Worm (Caenorhabditis elegans) whole organism, mixed stage, embryonic: ENCODE data around the gene dop-3.

Experiments used
- M03D4.4 ChIP-seq: sonication (generic microtip); optimal IDR thresholded peaks from 2 replicates; lab custom pipeline; 2017; ENCODE audit warnings: mild to moderate bottlenecking, missing genetic modification characterization, missing compliant biosample characterization
- bed-3 ChIP-seq: fragments of 200-800 bp; sonication (Bioruptor generic); optimal IDR thresholded peaks from 3 replicates; lab custom pipeline; 2018; ENCODE audit warnings: mild to moderate bottlenecking, missing genetic modification characterization, moderate library complexity, missing compliant biosample characterization
- blmp-1 ChIP-seq: fragments of 150-350 bp; optimal IDR thresholded peaks from 2 replicates; lab custom pipeline; 2014; ENCODE audit warnings: missing biosample characterization, missing genetic modification characterization
- ceh-39 ChIP-seq: fragments of 150-350 bp; optimal IDR thresholded peaks from 2 replicates; lab custom pipeline; 2014; ENCODE audit warnings: missing biosample characterization, missing genetic modification characterization
- ceh-43 ChIP-seq: fragments of 200-800 bp; sonication (Bioruptor generic); optimal IDR thresholded peaks from 2 replicates; lab custom pipeline; 2018; ENCODE audit warnings: mild to moderate bottlenecking, missing genetic modification characterization, moderate library complexity, missing compliant biosample characterization
- ceh-83 ChIP-seq: fragments of 200-800 bp; sonication (Bioruptor generic); optimal IDR thresholded peaks from 2 replicates; lab custom pipeline; 2018; ENCODE audit warnings: mild to moderate bottlenecking, missing genetic modification characterization, missing compliant biosample characterization
- ces-1 ChIP-seq: fragments of 150-350 bp; optimal IDR thresholded peaks from 2 replicates; lab custom pipeline; 2014; ENCODE audit warnings: missing biosample characterization, missing genetic modification reagents, missing genetic modification characterization
- cnd-1 ChIP-seq: fragments of 200-800 bp; sonication (Bioruptor generic); optimal IDR thresholded peaks from 2 replicates; lab custom pipeline; 2018; ENCODE audit warnings: mild to moderate bottlenecking, missing genetic modification characterization, missing compliant biosample characterization
- drap-1 ChIP-seq: fragments of 200-800 bp; sonication (Bioruptor generic); optimal IDR thresholded peaks from 3 replicates; lab custom pipeline; 2018; ENCODE audit warnings: mild to moderate bottlenecking, missing genetic modification characterization, missing compliant biosample characterization
- elt-1 ChIP-seq: sonication (generic microtip); optimal IDR thresholded peaks from 2 replicates; lab custom pipeline; 2017; ENCODE audit warnings: missing genetic modification characterization, mild to moderate bottlenecking, missing compliant biosample characterization, antibody characterized with exemption, moderate library complexity, borderline replicate concordance; ENCODE audit not compliant: insufficient read depth
- elt-3 ChIP-seq: fragments of 150-350 bp; optimal IDR thresholded peaks from 2 replicates; lab custom pipeline; 2014; ENCODE audit warnings: missing biosample characterization, missing genetic modification characterization
- flh-1 ChIP-seq: fragments of 200-800 bp; sonication (Bioruptor generic); optimal IDR thresholded peaks from 2 replicates; lab custom pipeline; 2018; ENCODE audit warnings: mild to moderate bottlenecking, missing genetic modification characterization, moderate library complexity, missing compliant biosample characterization
- ham-2 ChIP-seq: fragments of 200-800 bp; sonication (Bioruptor generic); optimal IDR thresholded peaks from 2 replicates; lab custom pipeline; 2018; ENCODE audit warnings: mild to moderate bottlenecking, missing genetic modification characterization, missing compliant biosample characterization
- hlh-1 ChIP-seq: fragments of 150-350 bp; optimal IDR thresholded peaks from 2 replicates; lab custom pipeline; 2014; ENCODE audit warnings: missing biosample characterization, missing genetic modification reagents, missing genetic modification characterization
- lin-13 ChIP-seq: fragments of 150-350 bp; optimal IDR thresholded peaks from 2 replicates; lab custom pipeline; 2014; ENCODE audit warnings: missing biosample characterization, missing genetic modification characterization
- lin-32 ChIP-seq: fragments of 200-800 bp; sonication (Bioruptor generic); optimal IDR thresholded peaks from 2 replicates; lab custom pipeline; 2018; ENCODE audit warnings: mild to moderate bottlenecking, missing genetic modification characterization, missing compliant biosample characterization
- lsy-2 ChIP-seq: fragments of 150-350 bp; optimal IDR thresholded peaks from 2 replicates; lab custom pipeline; 2014; ENCODE audit warnings: missing biosample characterization, missing genetic modification characterization
- mab-5 ChIP-seq: fragments of 150-350 bp; optimal IDR thresholded peaks from 2 replicates; lab custom pipeline; 2014; ENCODE audit warnings: missing biosample characterization, missing genetic modification characterization
- mep-1 ChIP-seq: fragments of 150-350 bp; optimal IDR thresholded peaks from 2 replicates; lab custom pipeline; 2017; ENCODE audit warnings: missing biosample characterization, missing genetic modification reagents, missing genetic modification characterization, inconsistent platforms
- mls-2 ChIP-seq: sonication (generic microtip); optimal IDR thresholded peaks from 2 replicates; lab custom pipeline; 2016; ENCODE audit warnings: mild to moderate bottlenecking, missing genetic modification characterization, moderate library complexity, missing compliant biosample characterization
- nhr-12 ChIP-seq: fragments of 150-350 bp; optimal IDR thresholded peaks from 2 replicates; lab custom pipeline; 2014; ENCODE audit warnings: missing biosample characterization, missing genetic modification characterization
- nhr-2 ChIP-seq: fragments of 150-350 bp; optimal IDR thresholded peaks from 2 replicates; lab custom pipeline; 2014; ENCODE audit warnings: missing biosample characterization, missing genetic modification characterization
- nhr-237 ChIP-seq: fragments of 150-350 bp; optimal IDR thresholded peaks from 2 replicates; lab custom pipeline; 2014; ENCODE audit warnings: missing biosample characterization, missing genetic modification characterization
- nhr-28 ChIP-seq: fragments of 150-350 bp; optimal IDR thresholded peaks from 2 replicates; lab custom pipeline; 2014; ENCODE audit warnings: missing biosample characterization, missing genetic modification characterization
- nhr-76 ChIP-seq: sonication (generic microtip); optimal IDR thresholded peaks from 2 replicates; lab custom pipeline; 2017; ENCODE audit warnings: missing biosample characterization, missing genetic modification characterization
- pha-4 ChIP-seq: fragments of 150-350 bp; optimal IDR thresholded peaks from 2 replicates; lab custom pipeline; 2018; ENCODE audit warnings: missing biosample characterization, missing genetic modification reagents, missing genetic modification characterization
- sem-2 ChIP-seq: fragments of 200-800 bp; sonication (Bioruptor generic); optimal IDR thresholded peaks from 2 replicates; lab custom pipeline; 2018; ENCODE audit warnings: mild to moderate bottlenecking, missing genetic modification characterization, missing compliant biosample characterization
- snpc-4 ChIP-seq: fragments of 150-350 bp; optimal IDR thresholded peaks from 2 replicates; lab custom pipeline; 2014; ENCODE audit warnings: missing biosample characterization, missing genetic modification characterization
- sptf-1 ChIP-seq: sonication (generic microtip); optimal IDR thresholded peaks from 2 replicates; lab custom pipeline; 2017; ENCODE audit warnings: mild to moderate bottlenecking, missing genetic modification characterization, moderate library complexity, missing compliant biosample characterization
- tbx-8 ChIP-seq: fragments of 200-800 bp; sonication (Bioruptor generic); optimal IDR thresholded peaks from 2 replicates; lab custom pipeline; 2018; ENCODE audit warnings: mild to moderate bottlenecking, missing genetic modification characterization, moderate library complexity, missing compliant biosample characterization
- unc-120 ChIP-seq: sonication (generic microtip); optimal IDR thresholded peaks from 2 replicates; lab custom pipeline; 2017; ENCODE audit warnings: missing genetic modification characterization, missing compliant biosample characterization; ENCODE audit not compliant: poor library complexity, severe bottlenecking
- unc-39 ChIP-seq: fragments of 150-350 bp; optimal IDR thresholded peaks from 2 replicates; lab custom pipeline; 2014; ENCODE audit warnings: missing biosample characterization, missing genetic modification characterization
- unc-62 ChIP-seq: fragments of 150-350 bp; optimal IDR thresholded peaks from 2 replicates; lab custom pipeline; 2014; ENCODE audit warnings: missing biosample characterization, missing genetic modification reagents, missing genetic modification characterization
- zip-8 ChIP-seq: fragments of 150-350 bp; optimal IDR thresholded peaks from 2 replicates; lab custom pipeline; 2014; ENCODE audit warnings: missing biosample characterization, missing genetic modification characterization
- ztf-11 ChIP-seq: fragments of 150-350 bp; optimal IDR thresholded peaks from 2 replicates; lab custom pipeline; 2014; ENCODE audit warnings: missing biosample characterization, missing genetic modification characterization

Gene dop-3

ce11 chrX:6598732-6599131, 29.2 kb upstream of the dop-3 start, which contains the start of gene hic-1:
hic-1 (minus strand) TSS chrX:6598832.
- TF ChIP-seq nhr-12 (tag; lab: Kevin White, UChicago), result no peak
- no peak for TF ChIP-seq lsy-2 (tag; lab: Kevin White, UChicago)
- no peak for TF ChIP-seq unc-120
- no peak for TF ChIP-seq mab-5 (tag; lab: Kevin White, UChicago)
- TF ChIP-seq ces-1 (GFP tag; lab: Kevin White, UChicago), result no peak
- no peak for TF ChIP-seq sptf-1 (tag; lab: Kevin White, UChicago)
- TF ChIP-seq lin-32 (GFP tag; lab: Kevin White, UChicago), result no peak
- TF ChIP-seq nhr-237 (tag; lab: Kevin White, UChicago), result no peak
- TF ChIP-seq nhr-28, result no peak
- no peak for TF ChIP-seq elt-3 (tag; lab: Kevin White, UChicago)
- TF ChIP-seq zip-8 (tag; lab: Kevin White, UChicago), result no peak
- TF ChIP-seq flh-1 (GFP tag; lab: Kevin White, UChicago), result no peak

DNA sequence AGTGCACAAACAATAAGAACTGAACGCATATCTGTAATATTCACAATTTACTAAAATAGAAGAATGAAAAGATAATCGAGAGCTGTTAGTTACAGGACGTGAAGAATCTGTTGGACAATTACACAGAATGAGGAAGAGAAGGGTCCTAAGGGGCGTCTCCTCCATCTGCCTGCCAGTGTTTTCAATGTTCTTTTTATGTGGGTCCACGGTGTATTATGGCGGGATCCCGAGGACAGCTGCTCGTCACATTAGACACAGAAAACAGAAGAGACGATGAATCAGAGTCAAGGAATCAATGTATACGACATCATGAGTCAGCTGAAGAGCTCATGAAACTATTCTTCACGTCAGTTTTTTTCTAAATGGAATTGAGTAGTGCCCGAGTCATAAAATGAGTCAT, 27.6 kb upstream of the dop-3 start, which contains the start of gene ttr-6:
Gene ttr-6 (minus strand): TSS at position 33 of the 400 bp plus-strand sequence.
- no peak for TF ChIP-seq nhr-2
- TF ChIP-seq hlh-1 (tag; lab: Kevin White, UChicago), result peak; percentile 97
- no peak for TF ChIP-seq snpc-4 (tag; lab: Kevin White, UChicago)
- no peak for TF ChIP-seq blmp-1 (tag; lab: Kevin White, UChicago)
- no peak for TF ChIP-seq ceh-83 (GFP tag; lab: Kevin White, UChicago)
- no peak for TF ChIP-seq ceh-39
- no peak for TF ChIP-seq mep-1 (tag; lab: Kevin White, UChicago)
- no peak for TF ChIP-seq bed-3 (GFP tag; lab: Kevin White, UChicago)
- no peak for TF ChIP-seq drap-1 (GFP tag; lab: Kevin White, UChicago)
- no peak for TF ChIP-seq zip-8 (tag; lab: Kevin White, UChicago)
- peak; percentile 68 for TF ChIP-seq unc-120
- no peak for TF ChIP-seq lin-13 (tag; lab: Kevin White, UChicago)
- no peak for TF ChIP-seq sem-2 (GFP tag; lab: Kevin White, UChicago)
- no peak for TF ChIP-seq elt-3 (tag; lab: Kevin White, UChicago)
- no peak for TF ChIP-seq ham-2 (GFP tag; lab: Kevin White, UChicago)
- TF ChIP-seq nhr-237 (tag; lab: Kevin White, UChicago), result no peak
- TF ChIP-seq sptf-1 (tag; lab: Kevin White, UChicago), result no peak
- TF ChIP-seq nhr-76 (tag; lab: Kevin White, UChicago), result no peak
- no peak for TF ChIP-seq unc-39 (tag; lab: Kevin White, UChicago)
- no peak for TF ChIP-seq tbx-8 (GFP tag; lab: Kevin White, UChicago)
- TF ChIP-seq nhr-28, result no peak
- TF ChIP-seq ceh-43, result no peak
- no peak for TF ChIP-seq mls-2 (tag; lab: Kevin White, UChicago)
- peak; percentile 56 for TF ChIP-seq unc-62
- TF ChIP-seq elt-1, result no peak
- TF ChIP-seq, all 35 proteins: peak for 3

DNA sequence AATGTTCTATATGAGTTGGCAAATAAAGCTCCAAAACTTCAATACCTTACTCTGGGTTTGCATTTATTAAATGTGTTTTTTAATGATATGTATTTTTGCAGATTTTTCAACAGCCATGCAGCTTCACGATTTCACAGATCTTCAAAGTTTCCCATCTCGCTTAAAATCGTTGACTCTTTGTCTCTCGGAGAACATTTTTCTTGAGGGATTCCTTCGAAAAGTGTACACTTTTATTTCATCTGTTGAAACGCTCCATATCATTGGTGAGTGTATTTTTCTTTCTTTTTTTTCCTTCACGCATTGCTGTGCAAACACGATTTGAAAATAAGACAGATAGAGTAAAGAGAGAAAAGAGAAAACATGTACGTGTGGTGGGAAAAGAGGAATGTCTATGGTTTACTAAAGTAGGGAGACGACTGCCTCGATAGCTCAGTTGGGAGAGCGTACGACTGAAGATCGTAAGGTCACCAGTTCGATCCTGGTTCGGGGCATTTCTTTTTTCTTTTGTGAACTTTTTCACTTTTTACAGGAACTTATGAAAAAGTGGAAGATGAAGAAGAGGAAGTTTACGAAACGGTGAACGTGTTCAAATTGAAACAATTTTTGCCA, 23.8 kb upstream of the dop-3 start:
- TF ChIP-seq bed-3 (GFP tag; lab: Kevin White, UChicago), result peak; percentile 84
- peak; percentile 76 for TF ChIP-seq ham-2 (GFP tag; lab: Kevin White, UChicago)
- no peak for TF ChIP-seq nhr-2
- TF ChIP-seq ceh-83 (GFP tag; lab: Kevin White, UChicago), result peak; percentile 93
- no peak for TF ChIP-seq ztf-11 (tag; lab: Kevin White, UChicago)
- TF ChIP-seq hlh-1 (tag; lab: Kevin White, UChicago), result peak; percentile 55
- TF ChIP-seq unc-62, result peak; percentile 54
- TF ChIP-seq unc-120, result peak; percentile 87
- TF ChIP-seq nhr-12 (tag; lab: Kevin White, UChicago), result no peak
- TF ChIP-seq tbx-8 (GFP tag; lab: Kevin White, UChicago), result peak; percentile 76
- peak; percentile 43 for TF ChIP-seq mep-1 (tag; lab: Kevin White, UChicago)
- TF ChIP-seq flh-1 (GFP tag; lab: Kevin White, UChicago), result peak; percentile 57
- TF ChIP-seq nhr-28, result peak; percentile 43
- peak; percentile 78 for TF ChIP-seq sem-2 (GFP tag; lab: Kevin White, UChicago)
- TF ChIP-seq nhr-237 (tag; lab: Kevin White, UChicago), result peak; percentile 43
- peak; percentile 13 for TF ChIP-seq ceh-39
- TF ChIP-seq cnd-1, result peak; percentile 86
- TF ChIP-seq lin-13 (tag; lab: Kevin White, UChicago), result no peak
- no peak for TF ChIP-seq zip-8 (tag; lab: Kevin White, UChicago)
- peak; percentile 17 for TF ChIP-seq blmp-1 (tag; lab: Kevin White, UChicago)
- peak; percentile 74 for TF ChIP-seq ceh-43
- no peak for TF ChIP-seq mab-5 (tag; lab: Kevin White, UChicago)
- TF ChIP-seq M03D4.4 (tag; lab: Kevin White, UChicago), result no peak
- no peak for TF ChIP-seq nhr-76 (tag; lab: Kevin White, UChicago)
- peak; percentile 91 for TF ChIP-seq drap-1 (GFP tag; lab: Kevin White, UChicago)
- TF ChIP-seq lsy-2 (tag; lab: Kevin White, UChicago), result peak; percentile 28
- peak; percentile 52 for TF ChIP-seq ces-1 (GFP tag; lab: Kevin White, UChicago)
- TF ChIP-seq snpc-4 (tag; lab: Kevin White, UChicago), result no peak
- TF ChIP-seq elt-3 (tag; lab: Kevin White, UChicago), result no peak
- peak; percentile 95 for TF ChIP-seq mls-2 (tag; lab: Kevin White, UChicago)
- peak; percentile 19 for TF ChIP-seq unc-39 (tag; lab: Kevin White, UChicago)
- peak; percentile 94 for TF ChIP-seq sptf-1 (tag; lab: Kevin White, UChicago)
- no peak for TF ChIP-seq elt-1
- TF ChIP-seq lin-32 (GFP tag; lab: Kevin White, UChicago), result peak; percentile 80
- peak; percentile 12 for TF ChIP-seq pha-4 (tag; lab: Kevin White, UChicago)
